Worm (Caenorhabditis elegans) whole organism, L2 larva: ENCODE measurements around the gene math-8.

ENCODE experiments used
- ZK546.5 ChIP-seq: sonication (generic microtip); optimal IDR thresholded peaks from 2 replicates; lab custom pipeline; 2017; ENCODE audit warnings: missing biosample characterization, missing genetic modification characterization
- ceh-16 ChIP-seq: fragments of 150-350 bp; optimal IDR thresholded peaks from 2 replicates; lab custom pipeline; 2014; ENCODE audit warnings: missing biosample characterization, missing genetic modification characterization
- ceh-82 ChIP-seq: fragments of 150-350 bp; optimal IDR thresholded peaks from 2 replicates; lab custom pipeline; 2014; ENCODE audit warnings: missing biosample characterization, missing genetic modification characterization
- lin-13 ChIP-seq: fragments of 150-350 bp; optimal IDR thresholded peaks from 2 replicates; lab custom pipeline; 2014; ENCODE audit warnings: missing biosample characterization, missing genetic modification reagents, missing genetic modification characterization
- mdl-1 ChIP-seq, 2 experiments: fragments of 150-350 bp in 1 of 2; sonication (generic microtip) in 1 of 2; optimal IDR thresholded peaks; 2 replicates each; lab custom pipeline; 2017; ENCODE audit warnings: missing biosample characterization in 2 of 2, missing genetic modification characterization in 2 of 2
- nhr-11 ChIP-seq: fragments of 150-350 bp; optimal IDR thresholded peaks from 2 replicates; lab custom pipeline; 2014; ENCODE audit warnings: missing biosample characterization, missing genetic modification characterization
- skn-1 ChIP-seq: sonication (generic microtip); optimal IDR thresholded peaks from 2 replicates; lab custom pipeline; 2017; ENCODE audit warnings: missing biosample characterization, missing genetic modification characterization
- unc-62 ChIP-seq: fragments of 150-350 bp; optimal IDR thresholded peaks from 2 replicates; lab custom pipeline; 2014; ENCODE audit warnings: missing biosample characterization, missing genetic modification reagents, missing genetic modification characterization
- zag-1 ChIP-seq: fragments of 150-350 bp; optimal IDR thresholded peaks from 2 replicates; lab custom pipeline; 2014; ENCODE audit warnings: missing biosample characterization, missing genetic modification characterization

DNA sequence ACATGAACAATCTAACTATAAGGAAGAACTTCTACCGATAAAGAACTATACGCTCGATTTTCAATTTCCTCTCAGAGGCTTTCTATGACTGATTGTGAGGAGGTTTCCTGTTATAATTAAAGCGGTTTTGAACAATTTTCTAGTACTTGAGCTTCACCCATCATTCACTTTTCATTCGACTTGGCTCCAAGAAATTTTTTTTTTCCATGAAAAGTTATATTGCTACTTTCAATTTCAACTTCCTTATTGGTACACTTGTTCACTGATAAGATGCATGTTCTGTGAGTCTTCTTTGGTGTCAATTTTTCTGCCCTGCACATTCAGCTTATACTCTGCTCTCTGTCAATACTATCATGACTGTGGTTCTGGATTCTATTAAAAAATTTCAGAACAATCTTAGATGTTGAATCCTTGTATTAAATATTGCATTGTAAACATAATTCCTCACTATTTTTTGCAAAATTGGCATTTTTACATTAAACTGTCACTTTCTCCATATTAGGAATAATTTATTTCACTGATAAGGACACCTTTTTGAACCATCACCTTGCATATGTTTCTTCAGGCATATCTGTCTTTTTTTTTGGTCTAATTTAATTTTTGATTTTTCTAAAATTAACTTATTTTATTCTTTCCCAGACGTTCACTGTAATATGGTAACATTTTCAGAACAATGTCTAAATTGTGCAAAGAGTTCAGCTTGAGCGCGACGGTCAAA is 17.9 kb downstream of the math-8 start, which contains the start of gene math-10:
- TF ChIP-seq skn-1 (tag; lab: Kevin White, UChicago) = no peak
- no peak for TF ChIP-seq ceh-82
- no peak for TF ChIP-seq ceh-16 (tag; lab: Kevin White, UChicago)
- no peak for TF ChIP-seq unc-62 (GFP tag; lab: Kevin White, UChicago)
- TF ChIP-seq lin-13 (GFP tag; lab: Kevin White, UChicago) = no peak
- TF ChIP-seq nhr-11 = no peak
- no peak for TF ChIP-seq ZK546.5 (tag; lab: Kevin White, UChicago)
- no peak for TF ChIP-seq mdl-1 (tag; optimal IDR thresholded peaks at IDR 0.05; lab: Kevin White, UChicago)
- no peak for TF ChIP-seq zag-1 (tag; lab: Kevin White, UChicago)
